Fruit fly (Drosophila melanogaster) whole organism, wandering third instar larva: ENCODE measurements around the gene CG45045.
A peak's percentile ranks its signal among the peaks of the same experiment; 100 is the strongest.

Experiments used
- Abd-B ChIP-seq: fragments of >200 bp; optimal IDR thresholded peaks from 2 replicates; lab custom pipeline; 2017; ENCODE audit warnings: missing biosample characterization, missing genetic modification characterization
- CG32264 ChIP-seq: fragments of 200-800 bp; sonication (Bioruptor generic); optimal IDR thresholded peaks from 2 replicates; lab custom pipeline; 2016; ENCODE audit warnings: missing biosample characterization, missing genetic modification characterization
- CG9705 ChIP-seq: fragments of 200-800 bp; sonication (Bioruptor generic); optimal IDR thresholded peaks from 2 replicates; lab custom pipeline; 2018; ENCODE audit warnings: missing biosample characterization, mild to moderate bottlenecking, missing genetic modification characterization
- CrebA ChIP-seq: fragments of 200-800 bp; sonication (Bioruptor generic); optimal IDR thresholded peaks from 2 replicates; lab custom pipeline; 2016; ENCODE audit warnings: missing biosample characterization, mild to moderate bottlenecking, missing genetic modification characterization, borderline replicate concordance
- Dfd ChIP-seq: fragments of >200 bp; optimal IDR thresholded peaks from 2 replicates; lab custom pipeline; 2017; ENCODE audit warnings: missing biosample characterization, missing genetic modification characterization
- Dif ChIP-seq: fragments of 200-275, 200-300 bp; sonication (Bioruptor generic); optimal IDR thresholded peaks from 2 replicates; lab custom pipeline; 2018; ENCODE audit warnings: missing biosample characterization, missing genetic modification characterization; ENCODE audit not compliant: partially characterized antibody
- GATAd ChIP-seq: sonication (Bioruptor generic); optimal IDR thresholded peaks from 2 replicates; lab custom pipeline; 2016; ENCODE audit warnings: missing biosample characterization, missing genetic modification characterization
- HLH106 ChIP-seq: fragments of 200-800 bp; optimal IDR thresholded peaks from 3 replicates; lab custom pipeline; 2019; ENCODE audit warnings: missing biosample characterization, mild to moderate bottlenecking, missing genetic modification characterization, moderate library complexity
- Hnf4 ChIP-seq: fragments of 200-800 bp; sonication (Bioruptor generic); optimal IDR thresholded peaks from 2 replicates; lab custom pipeline; 2016; ENCODE audit warnings: missing biosample characterization, mild to moderate bottlenecking, missing genetic modification characterization
- Hr78 ChIP-seq: fragments of >200 bp; optimal IDR thresholded peaks from 2 replicates; lab custom pipeline; 2017; ENCODE audit warnings: missing biosample characterization, missing genetic modification characterization
- Hr83 ChIP-seq: fragments of 200-300 bp; sonication (Bioruptor generic); optimal IDR thresholded peaks from 2 replicates; lab custom pipeline; 2016; ENCODE audit warnings: missing biosample characterization, mild to moderate bottlenecking, missing genetic modification characterization, moderate library complexity; ENCODE audit not compliant: poor library complexity, severe bottlenecking
- Jra ChIP-seq: sonication (Bioruptor generic); optimal IDR thresholded peaks from 2 replicates; lab custom pipeline; 2016; ENCODE audit warnings: missing biosample characterization, missing genetic modification characterization
- Mio ChIP-seq: sonication (Bioruptor generic); optimal IDR thresholded peaks from 2 replicates; lab custom pipeline; 2016; ENCODE audit warnings: missing biosample characterization, missing genetic modification characterization
- Myc ChIP-seq: fragments of >200 bp; optimal IDR thresholded peaks from 2 replicates; lab custom pipeline; 2017
- N ChIP-seq: fragments of >200 bp; optimal IDR thresholded peaks from 2 replicates; lab custom pipeline; 2018; ENCODE audit warnings: missing biosample characterization, missing external identifiers, missing genetic modification characterization
- OdsH ChIP-seq: fragments of 200-800 bp; sonication (Bioruptor generic); optimal IDR thresholded peaks from 2 replicates; lab custom pipeline; 2016; ENCODE audit warnings: missing biosample characterization, mild to moderate bottlenecking, missing genetic modification characterization
- Rel ChIP-seq, 2 experiments: fragments of 200-800 bp; sonication (Bioruptor generic) in 1 of 2; optimal IDR thresholded peaks; 2 replicates in 1 of 2; 3 replicates in 1 of 2; lab custom pipeline; 2016 to 2019; ENCODE audit warnings: mild to moderate bottlenecking in 2 of 2, missing biosample characterization in 2 of 2, missing genetic modification characterization in 2 of 2, moderate library complexity in 1 of 2
- Sp1 ChIP-seq: fragments of 200-800 bp; sonication (Bioruptor generic); optimal IDR thresholded peaks from 3 replicates; lab custom pipeline; 2019; ENCODE audit warnings: missing biosample characterization, mild to moderate bottlenecking, missing genetic modification characterization, moderate library complexity
- Vsx2 ChIP-seq: fragments of 200-300, 225-300 bp; sonication (Bioruptor generic); optimal IDR thresholded peaks from 2 replicates; lab custom pipeline; 2018; ENCODE audit warnings: missing biosample characterization, missing genetic modification characterization; ENCODE audit not compliant: partially characterized antibody
- br ChIP-seq: fragments of 200-800 bp; sonication (Bioruptor generic); optimal IDR thresholded peaks from 2 replicates; lab custom pipeline; 2016; ENCODE audit warnings: missing biosample characterization, missing genetic modification characterization
- brk ChIP-seq: fragments of 200-800 bp; sonication (Bioruptor generic); optimal IDR thresholded peaks from 2 replicates; lab custom pipeline; 2016; ENCODE audit warnings: missing biosample characterization, mild to moderate bottlenecking, missing genetic modification characterization
- dl ChIP-seq, 2 experiments: fragments of 175-275, 200-275 bp in 1 of 2; fragments of 200-275 bp in 1 of 2; sonication (Bioruptor generic); optimal IDR thresholded peaks; lab custom pipeline; 2018; ENCODE audit warnings: mild to moderate bottlenecking in 2 of 2, missing biosample characterization in 2 of 2, missing genetic modification characterization in 2 of 2, moderate library complexity in 2 of 2; ENCODE audit not compliant: partially characterized antibody in 2 of 2, insufficient read depth in 1 of 2
- dmrt93B ChIP-seq: fragments of 200-800 bp; sonication (Bioruptor generic); optimal IDR thresholded peaks from 2 replicates; lab custom pipeline; 2018; ENCODE audit warnings: missing biosample characterization, mild to moderate bottlenecking, missing genetic modification characterization
- dsf ChIP-seq: sonication (Bioruptor generic); optimal IDR thresholded peaks from 2 replicates; lab custom pipeline; 2016; ENCODE audit warnings: missing biosample characterization, missing genetic modification characterization, borderline replicate concordance
- ey ChIP-seq: fragments of 200-800 bp; sonication (Bioruptor generic); optimal IDR thresholded peaks from 2 replicates; lab custom pipeline; 2016; ENCODE audit warnings: missing biosample characterization, missing genetic modification characterization
- foxo ChIP-seq, 2 experiments: fragments of 200-800 bp; sonication (Bioruptor generic); optimal IDR thresholded peaks; 2 replicates in 1 of 2; 3 replicates in 1 of 2; lab custom pipeline; 2016 to 2017; ENCODE audit warnings: missing biosample characterization in 2 of 2, missing genetic modification characterization in 2 of 2
- fru ChIP-seq: fragments of 200-800 bp; sonication (Bioruptor generic); optimal IDR thresholded peaks from 3 replicates; lab custom pipeline; 2016; ENCODE audit warnings: missing biosample characterization, mild to moderate bottlenecking, missing genetic modification characterization
- h ChIP-seq: fragments of 200-800 bp; sonication (Bioruptor generic); optimal IDR thresholded peaks from 3 replicates; lab custom pipeline; 2016; ENCODE audit warnings: missing biosample characterization, mild to moderate bottlenecking, missing genetic modification characterization
- jim ChIP-seq: fragments of 175-275, 200-325 bp; sonication (Bioruptor generic); optimal IDR thresholded peaks from 2 replicates; lab custom pipeline; 2016; ENCODE audit warnings: missing biosample characterization, mild to moderate bottlenecking, missing genetic modification characterization
- lola ChIP-seq: fragments of >200 bp; optimal IDR thresholded peaks from 2 replicates; lab custom pipeline; 2017; ENCODE audit warnings: missing biosample characterization, missing genetic modification characterization
- pan ChIP-seq: fragments of >200 bp; optimal IDR thresholded peaks from 2 replicates; lab custom pipeline; 2017
- psq ChIP-seq: fragments of 200-800 bp; sonication (Bioruptor generic); optimal IDR thresholded peaks from 3 replicates; lab custom pipeline; 2017; ENCODE audit warnings: missing biosample characterization, mild to moderate bottlenecking, missing genetic modification characterization, moderate library complexity
- rgr ChIP-seq: fragments of 200-800 bp; sonication (Bioruptor generic); optimal IDR thresholded peaks from 3 replicates; lab custom pipeline; 2016; ENCODE audit warnings: missing biosample characterization, mild to moderate bottlenecking, missing genetic modification characterization
- sage ChIP-seq: fragments of 200-800 bp; sonication (Bioruptor generic); optimal IDR thresholded peaks from 2 replicates; lab custom pipeline; 2016; ENCODE audit warnings: missing biosample characterization, mild to moderate bottlenecking, missing genetic modification characterization
- sv ChIP-seq: fragments of 200-800 bp; sonication (Bioruptor generic); optimal IDR thresholded peaks from 3 replicates; lab custom pipeline; 2016; ENCODE audit warnings: missing biosample characterization, missing genetic modification characterization
- tai ChIP-seq: sonication (Bioruptor generic); optimal IDR thresholded peaks from 2 replicates; lab custom pipeline; 2016; ENCODE audit warnings: missing biosample characterization, missing genetic modification characterization
- usp ChIP-seq: fragments of >200 bp; optimal IDR thresholded peaks from 2 replicates; lab custom pipeline; 2017; ENCODE audit warnings: missing biosample characterization, missing genetic modification characterization
- woc ChIP-seq: sonication (Bioruptor generic); optimal IDR thresholded peaks from 2 replicates; lab custom pipeline; 2016; ENCODE audit warnings: missing biosample characterization, mild to moderate bottlenecking, missing genetic modification characterization

CG45045 gene

dm6 chr3R:17678138-17678873, 10.9 kb downstream of the CG45045 start:
- no peak for TF ChIP-seq lola (GFP tag; lab: Kevin White, UChicago)
- TF ChIP-seq Rel (GFP tag; optimal IDR thresholded peaks at IDR 0.05; lab: Kevin White, UChicago): no peak
- peak; percentile 96 for TF ChIP-seq Rel (tag; optimal IDR thresholded peaks at IDR 0.05; lab: Kevin White, UChicago)
- no peak for TF ChIP-seq dmrt93B
- no peak for TF ChIP-seq foxo (GFP tag; optimal IDR thresholded peaks at IDR 0.05; lab: Kevin White, UChicago)

- TF ChIP-seq tai (GFP tag; lab: Kevin White, UChicago) (peak; percentile 33), Vsx2 (GFP tag; lab: Kevin White, UChicago) (no peak), fru (GFP tag; lab: Kevin White, UChicago) (peak; percentile 88), Dif (GFP tag; lab: Kevin White, UChicago) (no peak), brk (GFP tag; lab: Kevin White, UChicago) (peak; percentile 89), foxo (GFP tag; optimal IDR thresholded peaks at IDR 0.05; lab: Kevin White, UChicago) (peak; percentile 33 to 93), br (GFP tag; lab: Kevin White, UChicago) (peak; percentile 86), Hr83 (no peak), GATAd (GFP tag; lab: Kevin White, UChicago) (no peak), Mio (peak; percentile 8), sage (peak; percentile 85), dl (GFP tag; optimal IDR thresholded peaks at IDR 0.05; lab: Kevin White, UChicago; ENCODE audit: insufficient read depth in 1 of 2, partially characterized antibody in 2 of 2) (no peak), Sp1 (GFP tag; lab: Kevin White, UChicago) (peak; percentile 95), ey (GFP tag; lab: Kevin White, UChicago) (peak; percentile 88), jim (GFP tag; lab: Kevin White, UChicago) (no peak), psq (GFP tag; lab: Kevin White, UChicago) (peak; percentile 87), Hnf4 (peak; percentile 80), Myc (lab: Kevin White, UChicago) (no peak), Abd-B (GFP tag; lab: Kevin White, UChicago) (no peak), rgr (GFP tag; lab: Kevin White, UChicago) (peak; percentile 86), CG9705 (peak; percentile 76), woc (GFP tag; lab: Kevin White, UChicago) (peak; percentile 84), h (GFP tag; lab: Kevin White, UChicago) (peak; percentile 90), OdsH (GFP tag; lab: Kevin White, UChicago) (peak; percentile 89), N (GFP tag; lab: Kevin White, UChicago) (no peak), CG32264 (GFP tag; lab: Kevin White, UChicago) (peak; percentile 48), pan (lab: Kevin White, UChicago) (no peak), Dfd (GFP tag; lab: Kevin White, UChicago) (no peak), HLH106 (tag; lab: Kevin White, UChicago) (peak; percentile 92), sv (GFP tag; lab: Kevin White, UChicago) (no peak), Rel (GFP tag; optimal IDR thresholded peaks at IDR 0.05; lab: Kevin White, UChicago) (peak; percentile 59), Rel (tag; optimal IDR thresholded peaks at IDR 0.05; lab: Kevin White, UChicago) (peak; percentile 66), Jra (GFP tag; lab: Kevin White, UChicago) (peak; percentile 23), CrebA (GFP tag; lab: Kevin White, UChicago) (no peak), lola (GFP tag; lab: Kevin White, UChicago) (no peak), dmrt93B (peak; percentile 82), usp (GFP tag; lab: Kevin White, UChicago) (peak; percentile 33), Hr78 (no peak), dsf (GFP tag; lab: Kevin White, UChicago) (peak; percentile 67)
Observed at dm6 chr3R:17679368-17679997, 12.1 kb downstream of the CG45045 start.
